Worm (Caenorhabditis elegans) whole organism, young adult: ENCODE results near the gene Y17D7C.2.
"Not testable (repeated sequence)": the region's sequence is repeated elsewhere in the genome, so short reads cannot be mapped to it uniquely, and the experiment has no call there.

Source experiments
- B0261.1 ChIP-seq: sonication (generic microtip); optimal IDR thresholded peaks from 2 replicates; lab custom pipeline; 2016; ENCODE audit warnings: mild to moderate bottlenecking, missing genetic modification characterization, moderate library complexity, missing compliant biosample characterization
- F22D6.2 ChIP-seq: sonication (generic microtip); optimal IDR thresholded peaks from 2 replicates; lab custom pipeline; 2016; ENCODE audit warnings: mild to moderate bottlenecking, missing genetic modification characterization, missing compliant biosample characterization
- F39B2.1 ChIP-seq: fragments of 200-800 bp; sonication (Bioruptor generic); IDR thresholded peaks from 2 replicates; pipeline ENCODE4 v1.3.6; 2022; ENCODE audit warnings: missing genetic modification reagents, missing genetic modification characterization, missing compliant biosample characterization
- F49E8.2 ChIP-seq: sonication (generic microtip); optimal IDR thresholded peaks from 3 replicates; lab custom pipeline; 2017; ENCODE audit warnings: missing genetic modification characterization, mild to moderate bottlenecking, missing compliant biosample characterization, antibody characterized with exemption, moderate library complexity; ENCODE audit not compliant: insufficient read depth
- F57A8.1 ChIP-seq: fragments of 200-800 bp; sonication (Bioruptor generic); optimal IDR thresholded peaks from 2 replicates; lab custom pipeline; 2018; ENCODE audit warnings: mild to moderate bottlenecking, missing genetic modification characterization, moderate library complexity, missing compliant biosample characterization
- F57C9.4 ChIP-seq: sonication (generic microtip); optimal IDR thresholded peaks from 2 replicates; lab custom pipeline; 2017; ENCODE audit warnings: mild to moderate bottlenecking, missing genetic modification characterization, missing compliant biosample characterization
- akir-1 ChIP-seq: fragments of 200-800 bp; sonication (Bioruptor generic); optimal IDR thresholded peaks from 2 replicates; lab custom pipeline; 2018; ENCODE audit warnings: mild to moderate bottlenecking, missing genetic modification characterization, moderate library complexity, missing compliant biosample characterization
- athp-1 ChIP-seq: sonication (generic microtip); optimal IDR thresholded peaks from 2 replicates; lab custom pipeline; 2017; ENCODE audit warnings: mild to moderate bottlenecking, missing genetic modification characterization, missing compliant biosample characterization
- attf-3 ChIP-seq: fragments of 200-800 bp; sonication (Bioruptor generic); conservative IDR thresholded peaks from 2 replicates; pipeline ENCODE4 v1.3.6; 2022; ENCODE audit warnings: missing genetic modification reagents, missing genetic modification characterization, missing compliant biosample characterization
- attf-6 ChIP-seq: fragments of 200-800 bp; sonication (Bioruptor generic); IDR thresholded peaks from 2 replicates; pipeline ENCODE4 v1.3.6; 2022; ENCODE audit warnings: missing genetic modification reagents, missing genetic modification characterization, missing compliant biosample characterization
- ceh-79 ChIP-seq: sonication (generic microtip); optimal IDR thresholded peaks from 2 replicates; lab custom pipeline; 2017; ENCODE audit warnings: mild to moderate bottlenecking, missing genetic modification characterization, missing compliant biosample characterization
- ceh-91 ChIP-seq: fragments of 200-800 bp; sonication (Bioruptor generic); IDR thresholded peaks from 2 replicates; pipeline ENCODE4 v1.3.6; 2022; ENCODE audit warnings: missing genetic modification reagents, missing genetic modification characterization, missing compliant biosample characterization
- chd-7 ChIP-seq: sonication (generic microtip); optimal IDR thresholded peaks from 2 replicates; lab custom pipeline; 2016; ENCODE audit warnings: mild to moderate bottlenecking, missing genetic modification characterization, moderate library complexity, missing compliant biosample characterization
- dox-1 ChIP-seq: fragments of 200-800 bp; sonication (Bioruptor generic); IDR thresholded peaks from 2 replicates; pipeline ENCODE4 v1.3.6; 2022; ENCODE audit warnings: missing genetic modification reagents, missing genetic modification characterization, missing compliant biosample characterization
- dpl-1 ChIP-seq: fragments of 150-350 bp; optimal IDR thresholded peaks from 2 replicates; lab custom pipeline; 2014; ENCODE audit warnings: missing biosample characterization, missing genetic modification reagents, missing genetic modification characterization
- efl-1 ChIP-seq: fragments of 150-350 bp; optimal IDR thresholded peaks from 2 replicates; lab custom pipeline; 2014; ENCODE audit warnings: missing biosample characterization, missing genetic modification reagents, missing genetic modification characterization
- egl-44 ChIP-seq: fragments of 200-800 bp; sonication (Bioruptor generic); IDR thresholded peaks from 2 replicates; pipeline ENCODE4 v1.3.6; 2022; ENCODE audit warnings: missing genetic modification reagents, missing genetic modification characterization, missing compliant biosample characterization
- hrde-1 ChIP-seq: sonication (generic microtip); optimal IDR thresholded peaks from 2 replicates; lab custom pipeline; 2016; ENCODE audit warnings: missing genetic modification characterization, mild to moderate bottlenecking, missing compliant biosample characterization, moderate library complexity, missing genotype, missing genetic modification reagents, borderline replicate concordance
- lin-35 ChIP-seq, 3 experiments: fragments of 150-350 bp in 2 of 3; sonication (generic microtip) in 1 of 3; optimal IDR thresholded peaks; 2 replicates each; lab custom pipeline; 2014 to 2018; ENCODE audit warnings: missing biosample characterization in 3 of 3, missing genetic modification characterization in 3 of 3, missing genetic modification reagents in 3 of 3
- lir-1 ChIP-seq: fragments of 200-800 bp; sonication (Bioruptor generic); conservative IDR thresholded peaks from 2 replicates; pipeline ENCODE4 v1.3.6; 2022; ENCODE audit warnings: missing genetic modification reagents, missing genetic modification characterization, missing compliant biosample characterization
- lsy-27 ChIP-seq: sonication (generic microtip); optimal IDR thresholded peaks from 2 replicates; lab custom pipeline; 2017; ENCODE audit warnings: missing genetic modification characterization, mild to moderate bottlenecking, missing compliant biosample characterization, antibody characterized with exemption, missing genotype, borderline replicate concordance; ENCODE audit not compliant: insufficient read depth
- madf-10 ChIP-seq: sonication (generic microtip); optimal IDR thresholded peaks from 2 replicates; lab custom pipeline; 2016; ENCODE audit warnings: mild to moderate bottlenecking, missing genetic modification characterization, missing compliant biosample characterization
- madf-6 ChIP-seq: fragments of 200-800 bp; sonication (Bioruptor generic); IDR thresholded peaks from 2 replicates; pipeline ENCODE4 v1.3.6; 2022; ENCODE audit warnings: missing genetic modification reagents, missing genetic modification characterization, missing compliant biosample characterization
- nfya-1 ChIP-seq: sonication (generic microtip); optimal IDR thresholded peaks from 2 replicates; lab custom pipeline; 2017; ENCODE audit warnings: antibody characterized with exemption, missing compliant biosample characterization, missing genetic modification characterization, borderline replicate concordance; ENCODE audit not compliant: insufficient read depth
- nhr-179 ChIP-seq: sonication (generic microtip); optimal IDR thresholded peaks from 2 replicates; lab custom pipeline; 2016; ENCODE audit warnings: mild to moderate bottlenecking, missing genetic modification characterization, missing compliant biosample characterization
- nhr-27 ChIP-seq: fragments of 200-800 bp; sonication (Bioruptor generic); optimal IDR thresholded peaks from 2 replicates; lab custom pipeline; 2018; ENCODE audit warnings: mild to moderate bottlenecking, missing genetic modification characterization, moderate library complexity, missing compliant biosample characterization
- nhr-80 ChIP-seq: sonication (generic microtip); optimal IDR thresholded peaks from 2 replicates; lab custom pipeline; 2016; ENCODE audit warnings: missing genetic modification characterization, missing compliant biosample characterization
- pbrm-1 ChIP-seq: fragments of 200-800 bp; sonication (Bioruptor generic); IDR thresholded peaks from 2 replicates; pipeline ENCODE4 v1.3.6; 2022; ENCODE audit warnings: missing genetic modification reagents, missing genetic modification characterization, missing compliant biosample characterization
- sea-2 ChIP-seq: fragments of 200-800 bp; sonication (Bioruptor generic); IDR thresholded peaks from 2 replicates; pipeline ENCODE4 v1.3.6; 2022; ENCODE audit warnings: missing genetic modification characterization, missing compliant biosample characterization
- snpc-1.3 ChIP-seq: sonication (generic microtip); optimal IDR thresholded peaks from 2 replicates; lab custom pipeline; 2017; ENCODE audit warnings: missing genetic modification characterization, mild to moderate bottlenecking, missing compliant biosample characterization, antibody characterized with exemption, moderate library complexity, missing genotype, missing genetic modification reagents; ENCODE audit not compliant: insufficient read depth
- tbp1 ChIP-seq: fragments of 200-800 bp; sonication (Bioruptor generic); optimal IDR thresholded peaks from 2 replicates; lab custom pipeline; 2018; ENCODE audit warnings: mild to moderate bottlenecking, missing genetic modification characterization, missing compliant biosample characterization
- tlf-1 ChIP-seq: fragments of 200-800 bp; sonication (Bioruptor generic); optimal IDR thresholded peaks from 2 replicates; lab custom pipeline; 2018; ENCODE audit warnings: mild to moderate bottlenecking, missing genetic modification characterization, missing compliant biosample characterization
- unc-62 ChIP-seq: fragments of 150-350 bp; optimal IDR thresholded peaks from 2 replicates; lab custom pipeline; 2014; ENCODE audit warnings: missing biosample characterization, missing genetic modification reagents, missing genetic modification characterization
- zfh-2 ChIP-seq: fragments of 200-800 bp; sonication (Bioruptor generic); conservative IDR thresholded peaks from 2 replicates; pipeline ENCODE4 v1.3.6; 2022; ENCODE audit warnings: missing genetic modification reagents, missing genetic modification characterization, missing compliant biosample characterization
- ztf-6 ChIP-seq: fragments of 200-800 bp; sonication (Bioruptor generic); IDR thresholded peaks from 2 replicates; pipeline ENCODE4 v1.3.6; 2022; ENCODE audit warnings: missing genetic modification reagents, missing genetic modification characterization, missing compliant biosample characterization

Gene Y17D7C.2

DNA sequence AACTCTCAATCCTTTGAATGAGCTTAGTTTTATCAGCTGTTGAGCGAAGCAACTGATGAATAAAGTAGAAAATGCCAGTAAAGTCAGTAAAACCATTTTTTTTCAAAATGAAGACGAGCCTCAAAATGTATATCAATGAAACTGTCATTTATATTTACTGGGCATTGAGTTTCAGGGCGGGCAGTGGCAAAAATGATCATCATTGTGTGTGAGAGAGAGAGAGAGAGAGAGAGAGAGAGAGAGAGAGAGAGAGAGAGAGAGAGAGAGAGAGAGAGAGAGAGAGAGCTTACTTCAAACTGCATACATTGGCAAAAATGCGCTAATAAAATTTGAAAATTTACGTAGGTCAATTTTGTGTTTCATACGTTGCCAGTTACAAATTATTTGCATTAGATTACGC is 40.4 kb upstream of the Y17D7C.2 start, which contains the start of gene F11D11.3 (continued):
- no peak for TF ChIP-seq akir-1 (GFP tag; lab: Kevin White, UChicago)
- TF ChIP-seq F22D6.2 (tag; lab: Kevin White, UChicago), result no peak
- TF ChIP-seq, all 124 proteins: peak for 0

DNA sequence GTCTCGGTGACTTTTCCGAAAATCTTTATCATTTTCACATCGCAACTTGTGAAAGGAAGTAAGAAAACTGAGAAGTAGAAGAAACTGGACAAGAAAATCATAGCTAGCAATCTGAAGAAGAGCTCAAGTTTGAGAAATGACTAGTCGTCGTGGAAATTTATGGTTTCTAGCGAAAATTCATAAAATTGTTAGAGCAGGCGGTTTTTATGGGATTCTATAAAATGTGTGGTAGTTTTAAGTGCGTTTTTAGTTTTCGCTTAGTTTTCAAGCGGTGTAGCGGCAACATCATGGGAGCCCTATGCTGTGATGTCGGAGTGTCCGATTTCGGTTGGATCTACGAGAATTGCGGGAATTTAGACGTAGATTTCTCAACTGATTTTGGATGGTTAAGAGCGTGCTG is 34.5 kb upstream of the Y17D7C.2 start, which contains the start of gene clec-254:
Gene clec-254 (minus strand): TSS at position 101 of the 400 bp plus-strand sequence.
- not testable (repeated sequence) for TF ChIP-seq egl-44 (GFP tag; lab: Robert Waterston, UW); lsy-27 (tag; lab: Kevin White, UChicago); nhr-80 (tag; lab: Kevin White, UChicago)

DNA sequence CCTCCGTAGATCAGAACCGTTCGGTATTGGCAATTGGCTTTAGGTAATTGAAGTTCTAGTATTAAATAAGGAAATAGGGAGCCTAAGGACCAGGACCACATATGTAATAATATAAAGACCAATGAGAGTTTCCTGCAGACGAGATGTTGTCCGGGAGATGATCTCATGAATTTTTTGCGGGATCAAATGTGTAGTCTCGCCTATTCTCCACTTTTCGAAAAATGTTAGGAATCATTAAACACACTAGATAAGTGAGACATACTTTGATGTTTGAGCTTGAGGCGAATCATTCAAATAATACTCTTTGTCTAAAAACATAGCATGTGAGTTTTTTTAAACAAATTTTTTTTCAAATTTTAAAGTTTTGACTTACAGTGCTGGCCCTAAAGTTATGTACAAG is 33.2 kb upstream of the Y17D7C.2 start, which contains the start of gene F11D11.6:
Gene F11D11.6 (minus strand): TSS at position 101 of the 400 bp plus-strand sequence.
- no peak for TF ChIP-seq attf-6
- no peak for TF ChIP-seq F57C9.4
- no peak for TF ChIP-seq efl-1 (GFP tag; lab: Kevin White, UChicago)
- no peak for TF ChIP-seq tlf-1 (GFP tag; lab: Kevin White, UChicago)
- TF ChIP-seq attf-3 (GFP tag; lab: Robert Waterston, UW), result no peak
- TF ChIP-seq hrde-1 (tag; lab: Kevin White, UChicago), result no peak
- TF ChIP-seq nhr-179 (tag; lab: Kevin White, UChicago), result no peak
- TF ChIP-seq tbp1 (GFP tag; lab: Kevin White, UChicago), result no peak
- no peak for TF ChIP-seq nhr-27
- TF ChIP-seq B0261.1 (tag; lab: Kevin White, UChicago), result no peak

DNA sequence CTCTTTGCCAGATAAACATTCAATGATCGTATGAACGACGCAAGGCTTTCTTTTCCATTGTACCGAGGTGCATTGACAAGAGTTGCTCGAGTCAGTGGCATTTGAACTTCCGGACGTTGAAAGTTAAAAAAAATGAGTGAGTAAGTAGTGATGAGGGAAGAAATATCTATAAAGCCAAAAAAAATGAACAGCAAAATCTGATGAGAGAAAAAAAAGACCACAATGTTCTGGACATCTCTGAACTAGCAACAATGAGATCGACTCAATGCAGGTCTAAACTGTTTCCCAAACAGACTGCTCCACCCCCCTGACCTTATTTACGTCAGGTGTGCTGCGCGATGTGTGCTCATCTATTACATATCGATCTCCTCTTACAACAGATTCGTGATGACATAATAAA is 30.7 kb upstream of the Y17D7C.2 start, which contains the start of the genes F11D11.21 and F11D11.12:
Gene F11D11.21 (minus strand): TSS at position 101 of the 400 bp plus-strand sequence.
Gene F11D11.12 (minus strand): TSS at position 238 of the 400 bp plus-strand sequence.
- TF ChIP-seq F49E8.2 (tag; lab: Kevin White, UChicago) (no peak), F57A8.1 (GFP tag; lab: Kevin White, UChicago) (no peak), madf-6 (GFP tag; lab: Robert Waterston, UW) (no peak), madf-10 (no peak), F39B2.1 (GFP tag; lab: Robert Waterston, UW) (no peak)

DNA sequence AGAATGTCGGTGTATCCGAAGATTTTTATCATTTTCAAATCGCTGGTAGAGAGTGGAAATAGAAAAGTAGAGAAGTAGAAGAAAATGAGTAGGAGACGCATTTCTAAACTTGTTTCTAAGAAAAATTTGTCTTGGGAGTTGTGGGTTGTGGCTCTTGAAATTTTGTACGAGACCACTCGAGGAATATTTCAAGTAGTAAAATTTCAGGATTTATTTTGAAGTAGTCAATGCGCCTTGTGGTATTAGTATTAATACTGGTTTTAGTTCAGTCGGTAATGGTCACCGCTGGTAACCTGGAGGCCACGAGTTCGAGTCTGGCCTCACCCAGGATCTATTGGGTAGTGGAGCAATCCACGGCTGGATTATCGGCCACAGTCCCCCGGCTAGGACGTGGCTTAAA is 28.9 kb upstream of the Y17D7C.2 start, which contains the start of gene clec-252:
Gene clec-252 (minus strand): TSS at position 101 of the 400 bp plus-strand sequence.
- no peak for TF ChIP-seq ztf-6 (GFP tag; lab: Robert Waterston, UW)
- no peak for TF ChIP-seq lir-1 (GFP tag; lab: Robert Waterston, UW)
- no peak for TF ChIP-seq sea-2 (GFP tag; lab: Robert Waterston, UW)
- TF ChIP-seq nfya-1 (tag; lab: Kevin White, UChicago), result no peak
- no peak for TF ChIP-seq snpc-1.3 (tag; lab: Kevin White, UChicago)
- TF ChIP-seq chd-7, result no peak
- TF ChIP-seq dpl-1 (GFP tag; lab: Kevin White, UChicago), result no peak
- TF ChIP-seq, all 124 proteins: peak for 0

DNA sequence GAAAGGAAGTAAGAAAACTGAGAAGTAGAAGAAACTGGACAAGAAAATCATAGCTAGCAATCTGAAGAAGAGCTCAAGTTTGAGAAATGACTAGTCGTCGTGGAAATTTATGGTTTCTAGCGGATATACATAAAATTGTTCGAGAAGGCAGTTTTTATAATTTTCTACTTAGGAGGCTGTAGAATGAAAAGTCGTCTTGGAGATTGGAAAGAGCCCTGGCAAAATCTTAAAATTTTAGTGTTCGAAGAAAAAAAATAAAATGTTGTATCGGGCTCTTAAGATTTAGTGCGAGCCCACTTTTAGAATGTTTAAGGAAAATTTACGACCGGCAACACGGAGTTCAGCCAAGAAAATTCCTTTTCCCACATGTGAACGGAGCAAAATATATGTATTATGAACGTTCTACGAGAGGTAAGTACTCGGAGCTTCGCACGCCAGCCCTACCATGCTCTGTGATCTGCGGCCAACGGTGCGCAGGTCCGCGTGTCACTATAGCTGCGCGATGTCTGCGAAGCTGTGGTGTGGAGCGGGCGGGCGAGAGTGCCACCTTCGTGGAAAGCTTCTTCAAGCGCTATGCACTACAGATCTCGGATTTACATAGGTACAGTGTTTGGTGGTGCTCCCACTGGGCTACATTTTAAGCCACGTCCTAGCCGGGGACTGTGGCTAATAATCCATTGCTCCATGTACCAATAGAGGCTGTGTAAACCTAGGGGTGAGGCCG is 27.3 kb upstream of the Y17D7C.2 start, which contains the start of gene clec-251:
Gene clec-251 (minus strand): TSS at position 51 of the 724 bp plus-strand sequence.
- TF ChIP-seq lin-35 (GFP tag; optimal IDR thresholded peaks at IDR 0.05; lab: Kevin White, UChicago) (no peak), unc-62 (GFP tag; lab: Kevin White, UChicago) (no peak), ceh-79 (no peak), ceh-91 (no peak), athp-1 (tag; lab: Kevin White, UChicago) (no peak), dox-1 (GFP tag; lab: Robert Waterston, UW) (0 out of 2 replicates have a peak, but pooled peaks have one; percentile 9), zfh-2 (GFP tag; lab: Robert Waterston, UW) (peak; percentile 77; the same call in 1 of the 2 replicates), pbrm-1 (GFP tag; lab: Robert Waterston, UW) (no peak)
